Worm (Caenorhabditis elegans): ENCODE measurements around the gene C01G6.4.

DNA sequence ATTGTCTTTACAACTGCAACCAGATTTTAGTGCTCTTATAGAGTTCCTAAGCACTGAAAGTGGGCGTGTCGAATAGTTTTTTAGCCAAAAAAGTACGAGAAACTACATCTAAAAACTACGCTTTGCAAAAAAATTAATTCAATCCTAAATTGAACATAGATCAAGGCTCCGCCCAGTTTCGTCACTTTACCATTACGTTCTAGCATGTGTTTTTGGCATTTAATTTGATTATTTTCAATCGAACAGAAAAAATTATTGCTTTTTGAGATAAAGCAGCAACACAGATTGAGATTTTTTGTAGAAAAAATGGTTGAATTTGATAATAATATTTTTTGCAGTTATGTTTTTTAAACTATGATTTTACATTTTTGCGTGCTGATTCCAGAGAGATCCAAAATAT lies 18.7 kb downstream of the C01G6.4 start, which contains the start of gene nlp-82:
- TF ChIP-seq unc-86 (tag; optimal IDR thresholded peaks at IDR 0.05) (no peak), hlh-17 (GFP tag; optimal IDR thresholded peaks at IDR 0.05; ENCODE audit: borderline replicate concordance) (no peak), ztf-4 (tag; optimal IDR thresholded peaks at IDR 0.05) (no peak), dpl-1 (GFP tag; optimal IDR thresholded peaks at IDR 0.05) (no peak), snpc-4 (tag; optimal IDR thresholded peaks at IDR 0.05) (no peak), ceh-82 (tag; optimal IDR thresholded peaks at IDR 0.05) (no peak)

All from whole organism, L1 larva.